Fruit fly (Drosophila melanogaster) whole organism, embryonic: ENCODE measurements around the gene Edg91.

Experiments
- Abd-B ChIP-seq: fragments of 200-800 bp; sonication (Bioruptor generic); optimal IDR thresholded peaks from 2 replicates; lab custom pipeline; 2018; ENCODE audit warnings: missing biosample characterization, mild to moderate bottlenecking, missing genetic modification characterization, moderate library complexity
- Adf1 ChIP-seq: fragments of 200-800 bp; sonication (Bioruptor generic); IDR thresholded peaks from 2 replicates; pipeline ENCODE4 v1.3.6; 2022; ENCODE audit warnings: missing biosample characterization, missing genetic modification characterization
- Atf3 ChIP-seq: fragments of 200-800 bp; sonication (Bioruptor generic); optimal IDR thresholded peaks from 3 replicates; lab custom pipeline; 2016; ENCODE audit warnings: missing biosample characterization, missing genetic modification characterization
- CG10147 ChIP-seq: fragments of 200-800 bp; sonication (Bioruptor generic); optimal IDR thresholded peaks from 2 replicates; lab custom pipeline; 2019; ENCODE audit warnings: missing biosample characterization, mild to moderate bottlenecking, missing genetic modification characterization, moderate library complexity
- CG10267 ChIP-seq: fragments of 200-800 bp; sonication (Bioruptor generic); optimal IDR thresholded peaks from 2 replicates; lab custom pipeline; 2018; ENCODE audit warnings: missing biosample characterization, mild to moderate bottlenecking, missing genetic modification characterization, moderate library complexity
- CG10979 ChIP-seq: fragments of 200-800 bp; sonication (Bioruptor generic); optimal IDR thresholded peaks from 2 replicates; lab custom pipeline; 2018; ENCODE audit warnings: missing biosample characterization, mild to moderate bottlenecking, missing genetic modification characterization, moderate library complexity
- CG11456 ChIP-seq: fragments of 200-800 bp; sonication (Bioruptor generic); IDR thresholded peaks from 3 replicates; pipeline ENCODE4 v1.3.6; 2022; ENCODE audit warnings: missing biosample characterization, missing genetic modification characterization
- CG11560 ChIP-seq: fragments of 200-800 bp; sonication (Bioruptor generic); IDR thresholded peaks from 3 replicates; pipeline ENCODE4 v1.3.6; 2022; ENCODE audit warnings: missing biosample characterization, missing genetic modification characterization
- CG12391 ChIP-seq: fragments of 200-800 bp; sonication (Bioruptor generic); optimal IDR thresholded peaks from 3 replicates; lab custom pipeline; 2018; ENCODE audit warnings: missing biosample characterization, mild to moderate bottlenecking, missing genetic modification characterization, moderate library complexity
- CG12942 ChIP-seq: fragments of 200-800 bp; sonication (Bioruptor generic); optimal IDR thresholded peaks from 3 replicates; lab custom pipeline; 2016; ENCODE audit warnings: missing biosample characterization, missing genetic modification characterization
- CG15479 ChIP-seq: fragments of 200-800 bp; sonication (Bioruptor generic); optimal IDR thresholded peaks from 3 replicates; lab custom pipeline; 2019; ENCODE audit warnings: missing biosample characterization, mild to moderate bottlenecking, missing genetic modification characterization, moderate library complexity
- CG17328 ChIP-seq: fragments of 200-800 bp; sonication (Bioruptor generic); IDR thresholded peaks from 2 replicates; pipeline ENCODE4 v1.3.6; 2022; ENCODE audit warnings: missing biosample characterization, missing genetic modification characterization
- CG2120 ChIP-seq: fragments of 200-800 bp; sonication (Bioruptor generic); optimal IDR thresholded peaks from 3 replicates; lab custom pipeline; 2016; ENCODE audit warnings: missing biosample characterization, missing genetic modification characterization
- CG2202 ChIP-seq: fragments of 200-800 bp; sonication (Bioruptor generic); optimal IDR thresholded peaks from 2 replicates; lab custom pipeline; 2018; ENCODE audit warnings: missing biosample characterization, mild to moderate bottlenecking, missing genetic modification characterization
- CG2889 ChIP-seq: fragments of 200-800 bp; sonication (Bioruptor generic); IDR thresholded peaks from 3 replicates; pipeline ENCODE4 v1.3.6; 2022; ENCODE audit warnings: missing biosample characterization, missing genetic modification characterization
- CG30403 ChIP-seq: fragments of 200-800 bp; sonication (Bioruptor generic); optimal IDR thresholded peaks from 3 replicates; lab custom pipeline; 2016; ENCODE audit warnings: missing biosample characterization, missing genetic modification characterization
- CG3065 ChIP-seq: fragments of 200-800 bp; sonication (Bioruptor generic); optimal IDR thresholded peaks from 2 replicates; lab custom pipeline; 2016; ENCODE audit warnings: missing biosample characterization, missing genetic modification characterization
- CG5180 ChIP-seq: fragments of 200-800 bp; sonication (Bioruptor generic); optimal IDR thresholded peaks from 3 replicates; lab custom pipeline; 2017; ENCODE audit warnings: missing biosample characterization, missing genetic modification characterization, mild to moderate bottlenecking, moderate library complexity, missing genetic modification reagents
- CG7357 ChIP-seq: fragments of 200-800 bp; sonication (Bioruptor generic); IDR thresholded peaks from 3 replicates; pipeline ENCODE4 v1.3.6; 2022; ENCODE audit warnings: missing biosample characterization, missing genetic modification characterization
- CG8765 ChIP-seq: fragments of 200-800 bp; sonication (Bioruptor generic); IDR thresholded peaks from 2 replicates; pipeline ENCODE4 v1.3.6; 2022; ENCODE audit warnings: missing biosample characterization, missing genetic modification characterization
- Camta ChIP-seq: fragments of 200-800 bp; sonication (Bioruptor generic); optimal IDR thresholded peaks from 2 replicates; lab custom pipeline; 2016; ENCODE audit warnings: missing biosample characterization, missing genetic modification characterization
- CoRest ChIP-seq: fragments of 200-800 bp; sonication (Bioruptor generic); optimal IDR thresholded peaks from 3 replicates; lab custom pipeline; 2018; ENCODE audit warnings: missing biosample characterization, mild to moderate bottlenecking, missing genetic modification characterization, moderate library complexity
- Elba2 ChIP-seq: fragments of 200-800 bp; sonication (Bioruptor generic); optimal IDR thresholded peaks from 3 replicates; lab custom pipeline; 2016; ENCODE audit warnings: missing biosample characterization, missing genetic modification characterization
- Gug ChIP-seq: fragments of 200-800 bp; sonication (Bioruptor generic); IDR thresholded peaks from 4 replicates; pipeline ENCODE4 v1.3.6; 2022; ENCODE audit warnings: missing biosample characterization, missing genetic modification characterization
- HLH4C ChIP-seq: fragments of 200-800 bp; sonication (Bioruptor generic); IDR thresholded peaks from 3 replicates; pipeline ENCODE4 v1.3.6; 2022; ENCODE audit warnings: missing biosample characterization, missing genetic modification characterization; ENCODE audit not compliant: partially characterized antibody
- Hand ChIP-seq: fragments of 200-800 bp; sonication (Bioruptor generic); optimal IDR thresholded peaks from 2 replicates; lab custom pipeline; 2017; ENCODE audit warnings: mild to moderate bottlenecking, missing biosample characterization, missing genetic modification reagents, missing genetic modification characterization
- Hsf ChIP-seq: fragments of 200-800 bp; sonication (Bioruptor generic); optimal IDR thresholded peaks from 3 replicates; lab custom pipeline; 2016; ENCODE audit warnings: missing biosample characterization, missing genetic modification characterization
- Max ChIP-seq: fragments of 200-800 bp; sonication (Bioruptor generic); optimal IDR thresholded peaks from 2 replicates; lab custom pipeline; 2016; ENCODE audit warnings: missing biosample characterization, mild to moderate bottlenecking, missing genetic modification characterization
- Nf-YC ChIP-seq: fragments of 200-800 bp; optimal IDR thresholded peaks from 3 replicates; lab custom pipeline; 2019; ENCODE audit warnings: missing biosample characterization, mild to moderate bottlenecking, missing genetic modification characterization, moderate library complexity
- Oli ChIP-seq: fragments of 200-800 bp; sonication (Bioruptor generic); optimal IDR thresholded peaks from 2 replicates; lab custom pipeline; 2018; ENCODE audit warnings: missing biosample characterization, mild to moderate bottlenecking, missing genetic modification characterization, moderate library complexity
- Stat92E ChIP-seq, 3 experiments: fragments of >200 bp in 2 of 3; fragments of 200-800 bp in 1 of 3; sonication (Bioruptor generic) in 1 of 3; optimal IDR thresholded peaks; 2 replicates each; lab custom pipeline; 2017 to 2019; ENCODE audit warnings: missing biosample characterization in 3 of 3, missing genetic modification characterization in 3 of 3, mild to moderate bottlenecking in 1 of 3, moderate library complexity in 1 of 3
- abd-A ChIP-seq: fragments of 200-800 bp; sonication (Bioruptor generic); optimal IDR thresholded peaks from 3 replicates; lab custom pipeline; 2019; ENCODE audit warnings: missing biosample characterization, mild to moderate bottlenecking, missing genetic modification characterization, moderate library complexity
- btn ChIP-seq: fragments of 200-800 bp; sonication (Bioruptor generic); optimal IDR thresholded peaks from 2 replicates; lab custom pipeline; 2016; ENCODE audit warnings: missing biosample characterization, missing genetic modification characterization
- dmrt11E ChIP-seq: fragments of 200-800 bp; sonication (Bioruptor generic); optimal IDR thresholded peaks from 3 replicates; lab custom pipeline; 2018; ENCODE audit warnings: missing biosample characterization, mild to moderate bottlenecking, missing genetic modification characterization, moderate library complexity
- exex ChIP-seq: fragments of 200-800 bp; sonication (Bioruptor generic); optimal IDR thresholded peaks from 4 replicates; lab custom pipeline; 2018; ENCODE audit warnings: missing biosample characterization, mild to moderate bottlenecking, missing genetic modification characterization, moderate library complexity
- ftz-f1 ChIP-seq: fragments of 200-800 bp; sonication (Bioruptor generic); optimal IDR thresholded peaks from 2 replicates; lab custom pipeline; 2016; ENCODE audit warnings: missing biosample characterization, missing genetic modification characterization
- grn ChIP-seq: fragments of 200-800 bp; sonication (Bioruptor generic); optimal IDR thresholded peaks from 3 replicates; lab custom pipeline; 2017; ENCODE audit warnings: missing biosample characterization, missing genetic modification characterization
- h ChIP-seq: fragments of >200 bp; optimal IDR thresholded peaks from 2 replicates; lab custom pipeline; 2017
- hbn ChIP-seq: fragments of 200-800 bp; sonication (Bioruptor generic); IDR thresholded peaks from 2 replicates; pipeline ENCODE4 v1.3.6; 2022; ENCODE audit warnings: missing biosample characterization, missing genetic modification characterization; ENCODE audit not compliant: partially characterized antibody
- kay ChIP-seq: fragments of 200-800 bp; sonication (Bioruptor generic); optimal IDR thresholded peaks from 2 replicates; lab custom pipeline; 2016; ENCODE audit warnings: missing biosample characterization, missing genetic modification characterization
- lola ChIP-seq, 3 experiments: fragments of >200 bp in 2 of 3; fragments of 200-800 bp in 1 of 3; sonication (Bioruptor generic) in 1 of 3; optimal IDR thresholded peaks; 2 replicates each; lab custom pipeline; 2017 to 2019; ENCODE audit warnings: missing biosample characterization in 3 of 3, missing genetic modification characterization in 3 of 3, mild to moderate bottlenecking in 1 of 3, moderate library complexity in 1 of 3
- prd ChIP-seq, 3 experiments: fragments of >200 bp in 2 of 3; fragments of 200-800 bp in 1 of 3; sonication (Bioruptor generic) in 1 of 3; optimal IDR thresholded peaks in 2 of 3; IDR thresholded peaks in 1 of 3; 2 replicates in 2 of 3; 3 replicates in 1 of 3; pipeline versions ENCODE4 v1.3.6 to Lab custom; 2017 to 2022; ENCODE audit warnings: missing biosample characterization in 1 of 3, missing genetic modification characterization in 1 of 3
- ro ChIP-seq: fragments of 200-800 bp; sonication (Bioruptor generic); IDR thresholded peaks from 2 replicates; pipeline ENCODE4 v1.3.6; 2022; ENCODE audit warnings: missing biosample characterization, missing genetic modification characterization
- shn ChIP-seq: fragments of 200-800 bp; sonication (Bioruptor generic); optimal IDR thresholded peaks from 3 replicates; lab custom pipeline; 2016; ENCODE audit warnings: missing biosample characterization, missing genetic modification characterization
- sob ChIP-seq: fragments of 200-800 bp; sonication (Bioruptor generic); IDR thresholded peaks from 2 replicates; pipeline ENCODE4 v1.3.6; 2022; ENCODE audit warnings: missing biosample characterization, missing genetic modification characterization
- stc ChIP-seq: fragments of 200-800 bp; sonication (Bioruptor generic); IDR thresholded peaks from 2 replicates; pipeline ENCODE4 v1.3.6; 2022; ENCODE audit warnings: missing biosample characterization, missing genetic modification characterization
- sug ChIP-seq: fragments of 200-800 bp; optimal IDR thresholded peaks from 2 replicates; lab custom pipeline; 2019; ENCODE audit warnings: missing biosample characterization, mild to moderate bottlenecking, missing genetic modification characterization, moderate library complexity
- tll ChIP-seq, 2 experiments: fragments of 200-800 bp in 1 of 2; fragments of >200 bp in 1 of 2; sonication (Bioruptor generic) in 1 of 2; optimal IDR thresholded peaks; 2 replicates each; lab custom pipeline; 2017 to 2019; ENCODE audit warnings: missing biosample characterization in 2 of 2, missing genetic modification characterization in 2 of 2, mild to moderate bottlenecking in 1 of 2, moderate library complexity in 1 of 2
- yki ChIP-seq: fragments of >200 bp; optimal IDR thresholded peaks from 3 replicates; lab custom pipeline; 2018

Edg91 gene

DNA sequence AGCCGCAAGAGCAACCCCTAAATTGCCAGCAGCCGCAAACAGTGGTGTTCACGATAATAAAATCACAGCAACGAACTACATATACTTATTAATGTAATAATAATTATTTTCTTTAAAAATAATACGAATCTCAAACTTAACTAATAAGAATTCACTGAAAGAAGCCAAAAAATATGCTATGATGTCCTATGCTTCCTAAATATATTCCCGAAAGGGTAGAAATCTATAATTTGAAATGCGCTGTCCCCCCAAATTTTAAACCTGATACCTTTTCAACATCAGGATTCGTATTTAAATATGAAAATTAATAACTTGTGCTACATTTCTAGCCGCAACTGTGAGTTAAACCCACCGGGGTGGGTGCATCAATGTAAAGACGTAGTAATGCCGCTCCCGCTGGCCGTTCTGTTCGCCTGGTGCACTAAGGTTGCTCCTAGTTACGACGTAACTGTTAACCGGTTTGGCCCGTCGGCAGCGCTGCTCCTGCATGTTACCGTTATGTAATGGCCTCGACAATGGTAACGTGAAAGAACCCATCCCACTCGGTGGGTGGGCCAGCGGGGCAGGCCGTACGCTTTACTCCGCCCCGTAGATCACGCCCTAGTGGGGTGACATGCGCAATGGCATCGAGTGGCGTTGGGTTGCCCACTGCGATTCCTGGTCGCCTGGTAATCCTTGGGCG, 7.0 kb downstream of the Edg91 start (continued):
- TF ChIP-seq CG17328 (GFP tag; lab: Robert Waterston, UW) = peak; percentile 78
- no peak for TF ChIP-seq CG3065 (GFP tag; lab: Kevin White, UChicago)
- peak in 1 of 3 experiments; percentile 93 for TF ChIP-seq lola (GFP tag; optimal IDR thresholded peaks at IDR 0.05; lab: Kevin White, UChicago)
- TF ChIP-seq exex (tag; lab: Kevin White, UChicago) = peak; percentile 32
- no peak for TF ChIP-seq shn (GFP tag; lab: Kevin White, UChicago)
- TF ChIP-seq ftz-f1 (GFP tag; lab: Kevin White, UChicago) = no peak
- no peak for TF ChIP-seq Stat92E (GFP tag; optimal IDR thresholded peaks at IDR 0.05; lab: Kevin White, UChicago)
- TF ChIP-seq CG11560 (tag; lab: Robert Waterston, UW) = no peak
- TF ChIP-seq Gug = peak; percentile 26; the same call in 1 of the 4 replicates
- peak; percentile 59 for TF ChIP-seq sug (tag; lab: Kevin White, UChicago)
- peak; percentile 89 for TF ChIP-seq Oli (tag; lab: Kevin White, UChicago)
- TF ChIP-seq h (lab: Kevin White, UChicago) = no peak
- peak; percentile 19 for TF ChIP-seq CG12942 (GFP tag; lab: Kevin White, UChicago)
- peak; percentile 66 for TF ChIP-seq abd-A
- no peak for TF ChIP-seq hbn (GFP tag; lab: Robert Waterston, UW)
- peak; percentile 92 for TF ChIP-seq dmrt11E (tag; lab: Kevin White, UChicago)
- TF ChIP-seq kay (GFP tag; lab: Kevin White, UChicago) = peak; percentile 36
- no peak for TF ChIP-seq tll (GFP tag; optimal IDR thresholded peaks at IDR 0.05; lab: Kevin White, UChicago)
- no peak for TF ChIP-seq prd (optimal IDR thresholded peaks at IDR 0.05; lab: Kevin White, UChicago)
- peak; percentile 87 for TF ChIP-seq prd (GFP tag; IDR thresholded peaks at IDR 0.05; lab: Robert Waterston, UW)
- TF ChIP-seq Hsf = peak; percentile 59
- no peak for TF ChIP-seq HLH4C
- peak; percentile 85 for TF ChIP-seq CG10267
- no peak for TF ChIP-seq grn (GFP tag; lab: Kevin White, UChicago)
- peak; percentile 65 for TF ChIP-seq CG5180 (GFP tag; lab: Kevin White, UChicago)
- TF ChIP-seq CG2202 (tag; lab: Kevin White, UChicago) = peak; percentile 82
- TF ChIP-seq Max (GFP tag; lab: Kevin White, UChicago) = peak; percentile 43
- peak; percentile 80; the same call in 1 of the 2 replicates for TF ChIP-seq Adf1 (GFP tag; lab: Robert Waterston, UW)
- peak; percentile 41 for TF ChIP-seq Elba2 (GFP tag; lab: Kevin White, UChicago)
- TF ChIP-seq CG11456 (GFP tag; lab: Robert Waterston, UW) = no peak; the same call in 2 of the 3 replicates
- no peak for TF ChIP-seq CG15479 (GFP tag; lab: Kevin White, UChicago)
- peak; percentile 69 for TF ChIP-seq CG7357
- peak; percentile 80 for TF ChIP-seq CG30403
- no peak for TF ChIP-seq btn
- no peak for TF ChIP-seq CG2889
- TF ChIP-seq Hand (GFP tag; lab: Kevin White, UChicago) = peak; percentile 82
- peak; percentile 73 for TF ChIP-seq Abd-B
- no peak for TF ChIP-seq yki (lab: Kevin White, UChicago)
- TF ChIP-seq CG10147 (GFP tag; lab: Kevin White, UChicago) = peak; percentile 87
- TF ChIP-seq Camta (GFP tag; lab: Kevin White, UChicago) = peak; percentile 18
- peak; percentile 91 for TF ChIP-seq CoRest (tag; lab: Kevin White, UChicago)
- TF ChIP-seq ro (GFP tag; lab: Robert Waterston, UW) = peak; percentile 34; the same call in 1 of the 2 replicates
- TF ChIP-seq sob (GFP tag; lab: Robert Waterston, UW) = peak; percentile 34; the same call in 1 of the 2 replicates
- peak; percentile 89 for TF ChIP-seq CG12391
- peak; percentile 74 for TF ChIP-seq CG8765 (GFP tag; lab: Robert Waterston, UW)
- peak; percentile 56 for TF ChIP-seq stc
- peak; percentile 46 for TF ChIP-seq Nf-YC
- TF ChIP-seq CG10979 (tag; lab: Kevin White, UChicago) = peak; percentile 94
- TF ChIP-seq CG2120 (GFP tag; lab: Kevin White, UChicago) = peak; percentile 59
- no peak for TF ChIP-seq Atf3 (GFP tag; lab: Kevin White, UChicago)
